Fruit fly (Drosophila melanogaster) whole organism, pupa: ENCODE results near the gene CG8461.

Experiments
- CG10348 ChIP-seq: fragments of 200-800 bp; sonication (Bioruptor generic); IDR thresholded peaks from 2 replicates; pipeline ENCODE4 v1.3.6; 2022; ENCODE audit warnings: missing biosample characterization, missing genetic modification characterization
- CG12605 ChIP-seq: fragments of 200-800 bp; sonication (Bioruptor generic); IDR thresholded peaks from 2 replicates; pipeline ENCODE4 v1.3.6; 2022; ENCODE audit warnings: missing biosample characterization, missing genetic modification characterization
- CG13204 ChIP-seq: fragments of 200-800 bp; sonication (Bioruptor generic); optimal IDR thresholded peaks from 2 replicates; lab custom pipeline; 2018; ENCODE audit warnings: missing biosample characterization, mild to moderate bottlenecking, missing genetic modification characterization, moderate library complexity
- CG4496 ChIP-seq: fragments of 200-800 bp; sonication (Bioruptor generic); IDR thresholded peaks from 3 replicates; pipeline ENCODE4 v1.3.6; 2022; ENCODE audit warnings: missing biosample characterization, missing genetic modification characterization
- CG8159 ChIP-seq: fragments of 200-800 bp; sonication (Bioruptor generic); optimal IDR thresholded peaks from 3 replicates; lab custom pipeline; 2018; ENCODE audit warnings: missing biosample characterization, mild to moderate bottlenecking, missing genetic modification characterization, moderate library complexity
- CG8301 ChIP-seq: fragments of 200-800 bp; sonication (Bioruptor generic); optimal IDR thresholded peaks from 2 replicates; lab custom pipeline; 2018; ENCODE audit warnings: missing biosample characterization, mild to moderate bottlenecking, missing genetic modification characterization
- D1 ChIP-seq: fragments of 200-800 bp; sonication (Bioruptor generic); optimal IDR thresholded peaks from 2 replicates; lab custom pipeline; 2018; ENCODE audit warnings: missing biosample characterization, mild to moderate bottlenecking, missing genetic modification characterization, moderate library complexity
- EcR ChIP-seq: fragments of 200-800 bp; sonication (Bioruptor generic); optimal IDR thresholded peaks from 3 replicates; lab custom pipeline; 2019; ENCODE audit warnings: missing biosample characterization, missing genetic modification characterization, mild to moderate bottlenecking, moderate library complexity, missing genetic modification reagents
- Pif1A ChIP-seq: fragments of 200-800 bp; sonication (Bioruptor generic); optimal IDR thresholded peaks from 3 replicates; lab custom pipeline; 2016; ENCODE audit warnings: missing biosample characterization, missing genetic modification characterization
- Pif1B ChIP-seq: fragments of 200-800 bp; sonication (Bioruptor generic); optimal IDR thresholded peaks from 3 replicates; lab custom pipeline; 2016; ENCODE audit warnings: missing biosample characterization, missing genetic modification characterization
- Snoo ChIP-seq: fragments of 200-800 bp; sonication (Bioruptor generic); optimal IDR thresholded peaks from 3 replicates; lab custom pipeline; 2017; ENCODE audit warnings: missing biosample characterization, mild to moderate bottlenecking, missing genetic modification characterization, inconsistent platforms
- fd96Ca ChIP-seq: fragments of 200-800 bp; sonication (Bioruptor generic); IDR thresholded peaks from 3 replicates; pipeline ENCODE4 v1.3.6; 2022; ENCODE audit warnings: missing biosample characterization, missing genetic modification characterization
- gl ChIP-seq: fragments of 200-800 bp; sonication (Bioruptor generic); optimal IDR thresholded peaks from 2 replicates; lab custom pipeline; 2018; ENCODE audit warnings: missing biosample characterization, mild to moderate bottlenecking, missing genetic modification characterization
- rn ChIP-seq: fragments of 200-800 bp; sonication (Bioruptor generic); IDR thresholded peaks from 2 replicates; pipeline ENCODE4 v1.3.6; 2022; ENCODE audit warnings: missing biosample characterization, missing genetic modification characterization

dm6 chr3R:14471426-14471825 lies 42.0 kb downstream of the CG8461 start:
- TF ChIP-seq CG4496 (GFP tag; lab: Robert Waterston, UW) (no peak), gl (tag; lab: Kevin White, UChicago) (no peak), fd96Ca (GFP tag; lab: Robert Waterston, UW) (no peak), rn (GFP tag; lab: Robert Waterston, UW) (no peak), EcR (peak; percentile 75), CG8159 (tag; lab: Kevin White, UChicago) (no peak), CG12605 (no peak), D1 (no peak), CG13204 (GFP tag; lab: Kevin White, UChicago) (no peak), Pif1B (GFP tag; lab: Kevin White, UChicago) (no peak), CG8301 (no peak), CG10348 (GFP tag; lab: Robert Waterston, UW) (no peak), Pif1A (GFP tag; lab: Kevin White, UChicago) (no peak), Snoo (tag; lab: Kevin White, UChicago) (no peak)
